Fruit fly (Drosophila melanogaster) whole organism, wandering third instar larva: ENCODE data around the gene Cpr67Fa2.

Experiments used
- Abd-B ChIP-seq: fragments of >200 bp; optimal IDR thresholded peaks from 2 replicates; lab custom pipeline; 2017; ENCODE audit warnings: missing biosample characterization, missing genetic modification characterization
- CG32264 ChIP-seq: fragments of 200-800 bp; sonication (Bioruptor generic); optimal IDR thresholded peaks from 2 replicates; lab custom pipeline; 2016; ENCODE audit warnings: missing biosample characterization, missing genetic modification characterization
- CG9705 ChIP-seq: fragments of 200-800 bp; sonication (Bioruptor generic); optimal IDR thresholded peaks from 2 replicates; lab custom pipeline; 2018; ENCODE audit warnings: missing biosample characterization, mild to moderate bottlenecking, missing genetic modification characterization
- CrebA ChIP-seq: fragments of 200-800 bp; sonication (Bioruptor generic); optimal IDR thresholded peaks from 2 replicates; lab custom pipeline; 2016; ENCODE audit warnings: missing biosample characterization, mild to moderate bottlenecking, missing genetic modification characterization, borderline replicate concordance
- Dfd ChIP-seq: fragments of >200 bp; optimal IDR thresholded peaks from 2 replicates; lab custom pipeline; 2017; ENCODE audit warnings: missing biosample characterization, missing genetic modification characterization
- Dif ChIP-seq: fragments of 200-275, 200-300 bp; sonication (Bioruptor generic); optimal IDR thresholded peaks from 2 replicates; lab custom pipeline; 2018; ENCODE audit warnings: missing biosample characterization, missing genetic modification characterization; ENCODE audit not compliant: partially characterized antibody
- GATAd ChIP-seq: sonication (Bioruptor generic); optimal IDR thresholded peaks from 2 replicates; lab custom pipeline; 2016; ENCODE audit warnings: missing biosample characterization, missing genetic modification characterization
- HLH106 ChIP-seq: fragments of 200-800 bp; optimal IDR thresholded peaks from 3 replicates; lab custom pipeline; 2019; ENCODE audit warnings: missing biosample characterization, mild to moderate bottlenecking, missing genetic modification characterization, moderate library complexity
- Hnf4 ChIP-seq: fragments of 200-800 bp; sonication (Bioruptor generic); optimal IDR thresholded peaks from 2 replicates; lab custom pipeline; 2016; ENCODE audit warnings: missing biosample characterization, mild to moderate bottlenecking, missing genetic modification characterization
- Hr78 ChIP-seq: fragments of >200 bp; optimal IDR thresholded peaks from 2 replicates; lab custom pipeline; 2017; ENCODE audit warnings: missing biosample characterization, missing genetic modification characterization
- Hr83 ChIP-seq: fragments of 200-300 bp; sonication (Bioruptor generic); optimal IDR thresholded peaks from 2 replicates; lab custom pipeline; 2016; ENCODE audit warnings: missing biosample characterization, mild to moderate bottlenecking, missing genetic modification characterization, moderate library complexity; ENCODE audit not compliant: poor library complexity, severe bottlenecking
- Jra ChIP-seq: sonication (Bioruptor generic); optimal IDR thresholded peaks from 2 replicates; lab custom pipeline; 2016; ENCODE audit warnings: missing biosample characterization, missing genetic modification characterization
- Myc ChIP-seq: fragments of >200 bp; optimal IDR thresholded peaks from 2 replicates; lab custom pipeline; 2017
- OdsH ChIP-seq: fragments of 200-800 bp; sonication (Bioruptor generic); optimal IDR thresholded peaks from 2 replicates; lab custom pipeline; 2016; ENCODE audit warnings: missing biosample characterization, mild to moderate bottlenecking, missing genetic modification characterization
- Rel ChIP-seq, 2 experiments: fragments of 200-800 bp; sonication (Bioruptor generic) in 1 of 2; optimal IDR thresholded peaks; 2 replicates in 1 of 2; 3 replicates in 1 of 2; lab custom pipeline; 2016 to 2019; ENCODE audit warnings: mild to moderate bottlenecking in 2 of 2, missing biosample characterization in 2 of 2, missing genetic modification characterization in 2 of 2, moderate library complexity in 1 of 2
- Sp1 ChIP-seq: fragments of 200-800 bp; sonication (Bioruptor generic); optimal IDR thresholded peaks from 3 replicates; lab custom pipeline; 2019; ENCODE audit warnings: missing biosample characterization, mild to moderate bottlenecking, missing genetic modification characterization, moderate library complexity
- Vsx2 ChIP-seq: fragments of 200-300, 225-300 bp; sonication (Bioruptor generic); optimal IDR thresholded peaks from 2 replicates; lab custom pipeline; 2018; ENCODE audit warnings: missing biosample characterization, missing genetic modification characterization; ENCODE audit not compliant: partially characterized antibody
- br ChIP-seq: fragments of 200-800 bp; sonication (Bioruptor generic); optimal IDR thresholded peaks from 2 replicates; lab custom pipeline; 2016; ENCODE audit warnings: missing biosample characterization, missing genetic modification characterization
- brk ChIP-seq: fragments of 200-800 bp; sonication (Bioruptor generic); optimal IDR thresholded peaks from 2 replicates; lab custom pipeline; 2016; ENCODE audit warnings: missing biosample characterization, mild to moderate bottlenecking, missing genetic modification characterization
- dmrt93B ChIP-seq: fragments of 200-800 bp; sonication (Bioruptor generic); optimal IDR thresholded peaks from 2 replicates; lab custom pipeline; 2018; ENCODE audit warnings: missing biosample characterization, mild to moderate bottlenecking, missing genetic modification characterization
- dsf ChIP-seq: sonication (Bioruptor generic); optimal IDR thresholded peaks from 2 replicates; lab custom pipeline; 2016; ENCODE audit warnings: missing biosample characterization, missing genetic modification characterization, borderline replicate concordance
- ey ChIP-seq: fragments of 200-800 bp; sonication (Bioruptor generic); optimal IDR thresholded peaks from 2 replicates; lab custom pipeline; 2016; ENCODE audit warnings: missing biosample characterization, missing genetic modification characterization
- foxo ChIP-seq, 2 experiments: fragments of 200-800 bp; sonication (Bioruptor generic); optimal IDR thresholded peaks; 2 replicates in 1 of 2; 3 replicates in 1 of 2; lab custom pipeline; 2016 to 2017; ENCODE audit warnings: missing biosample characterization in 2 of 2, missing genetic modification characterization in 2 of 2
- fru ChIP-seq: fragments of 200-800 bp; sonication (Bioruptor generic); optimal IDR thresholded peaks from 3 replicates; lab custom pipeline; 2016; ENCODE audit warnings: missing biosample characterization, mild to moderate bottlenecking, missing genetic modification characterization
- h ChIP-seq: fragments of 200-800 bp; sonication (Bioruptor generic); optimal IDR thresholded peaks from 3 replicates; lab custom pipeline; 2016; ENCODE audit warnings: missing biosample characterization, mild to moderate bottlenecking, missing genetic modification characterization
- jim ChIP-seq: fragments of 175-275, 200-325 bp; sonication (Bioruptor generic); optimal IDR thresholded peaks from 2 replicates; lab custom pipeline; 2016; ENCODE audit warnings: missing biosample characterization, mild to moderate bottlenecking, missing genetic modification characterization
- lola ChIP-seq: fragments of >200 bp; optimal IDR thresholded peaks from 2 replicates; lab custom pipeline; 2017; ENCODE audit warnings: missing biosample characterization, missing genetic modification characterization
- pan ChIP-seq: fragments of >200 bp; optimal IDR thresholded peaks from 2 replicates; lab custom pipeline; 2017
- psq ChIP-seq: fragments of 200-800 bp; sonication (Bioruptor generic); optimal IDR thresholded peaks from 3 replicates; lab custom pipeline; 2017; ENCODE audit warnings: missing biosample characterization, mild to moderate bottlenecking, missing genetic modification characterization, moderate library complexity
- rgr ChIP-seq: fragments of 200-800 bp; sonication (Bioruptor generic); optimal IDR thresholded peaks from 3 replicates; lab custom pipeline; 2016; ENCODE audit warnings: missing biosample characterization, mild to moderate bottlenecking, missing genetic modification characterization
- sage ChIP-seq: fragments of 200-800 bp; sonication (Bioruptor generic); optimal IDR thresholded peaks from 2 replicates; lab custom pipeline; 2016; ENCODE audit warnings: missing biosample characterization, mild to moderate bottlenecking, missing genetic modification characterization
- sv ChIP-seq: fragments of 200-800 bp; sonication (Bioruptor generic); optimal IDR thresholded peaks from 3 replicates; lab custom pipeline; 2016; ENCODE audit warnings: missing biosample characterization, missing genetic modification characterization
- tai ChIP-seq: sonication (Bioruptor generic); optimal IDR thresholded peaks from 2 replicates; lab custom pipeline; 2016; ENCODE audit warnings: missing biosample characterization, missing genetic modification characterization
- usp ChIP-seq: fragments of >200 bp; optimal IDR thresholded peaks from 2 replicates; lab custom pipeline; 2017; ENCODE audit warnings: missing biosample characterization, missing genetic modification characterization
- woc ChIP-seq: sonication (Bioruptor generic); optimal IDR thresholded peaks from 2 replicates; lab custom pipeline; 2016; ENCODE audit warnings: missing biosample characterization, mild to moderate bottlenecking, missing genetic modification characterization

Cpr67Fa2 gene

dm6 chr3L:10852347-10853130 is 39.0 kb upstream of the Cpr67Fa2 start (continued):
- TF ChIP-seq Jra (GFP tag; lab: Kevin White, UChicago) (peak; percentile 24), Myc (lab: Kevin White, UChicago) (no peak), Dfd (GFP tag; lab: Kevin White, UChicago) (no peak), Sp1 (peak; percentile 91)

dm6 chr3L:10853131-10853471 is 38.4 kb upstream of the Cpr67Fa2 start:
- TF ChIP-seq Sp1 (peak; percentile 23), Myc (lab: Kevin White, UChicago) (no peak), h (GFP tag; lab: Kevin White, UChicago) (no peak), dmrt93B (GFP tag; lab: Kevin White, UChicago) (no peak), psq (GFP tag; lab: Kevin White, UChicago) (peak; percentile 75), Rel (GFP tag; optimal IDR thresholded peaks at IDR 0.05; lab: Kevin White, UChicago) (no peak), Rel (tag; optimal IDR thresholded peaks at IDR 0.05; lab: Kevin White, UChicago) (no peak), sv (no peak), Dfd (GFP tag; lab: Kevin White, UChicago) (peak; percentile 79), HLH106 (tag; lab: Kevin White, UChicago) (no peak)

DNA sequence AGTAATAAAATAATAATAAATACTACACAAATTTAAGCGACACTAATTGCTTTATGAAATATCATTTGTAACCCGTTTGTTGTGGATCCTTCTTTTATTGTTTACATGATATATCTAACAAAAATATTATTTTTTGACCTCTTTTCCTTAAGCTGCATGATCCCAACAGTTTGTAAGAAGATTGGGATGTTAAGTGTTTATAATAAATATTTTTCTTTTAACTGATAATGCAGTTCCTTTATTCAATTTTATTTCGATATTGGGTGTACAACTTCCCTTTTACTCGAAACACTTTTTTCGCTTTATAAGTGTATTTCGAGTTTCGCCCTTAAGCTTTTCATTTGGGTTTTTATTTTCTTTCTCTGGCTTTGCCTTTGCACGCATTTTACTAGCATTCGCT is 37.9 kb upstream of the Cpr67Fa2 start:
- TF ChIP-seq sv: no peak
- no peak for TF ChIP-seq pan
- TF ChIP-seq sage (GFP tag; lab: Kevin White, UChicago): no peak
- no peak for TF ChIP-seq GATAd (GFP tag; lab: Kevin White, UChicago)
- TF ChIP-seq Hr83: no peak
- no peak for TF ChIP-seq CG32264 (GFP tag; lab: Kevin White, UChicago)
- no peak for TF ChIP-seq lola (GFP tag; lab: Kevin White, UChicago)
- TF ChIP-seq Vsx2 (GFP tag; lab: Kevin White, UChicago): no peak
- no peak for TF ChIP-seq woc (GFP tag; lab: Kevin White, UChicago)
- no peak for TF ChIP-seq CrebA (GFP tag; lab: Kevin White, UChicago)
- TF ChIP-seq br: no peak
- TF ChIP-seq CG9705 (GFP tag; lab: Kevin White, UChicago): no peak
- TF ChIP-seq Rel (GFP tag; optimal IDR thresholded peaks at IDR 0.05; lab: Kevin White, UChicago): no peak
- TF ChIP-seq Rel (tag; optimal IDR thresholded peaks at IDR 0.05; lab: Kevin White, UChicago): no peak
- no peak for TF ChIP-seq Dif (GFP tag; lab: Kevin White, UChicago)
- no peak for TF ChIP-seq dsf (GFP tag; lab: Kevin White, UChicago)
- no peak for TF ChIP-seq jim (GFP tag; lab: Kevin White, UChicago)
- no peak for TF ChIP-seq HLH106 (tag; lab: Kevin White, UChicago)
- TF ChIP-seq Hnf4 (GFP tag; lab: Kevin White, UChicago): no peak
- no peak for TF ChIP-seq tai
- no peak for TF ChIP-seq foxo (GFP tag; optimal IDR thresholded peaks at IDR 0.05; lab: Kevin White, UChicago)
- TF ChIP-seq, all 38 proteins: peak for 0

DNA sequence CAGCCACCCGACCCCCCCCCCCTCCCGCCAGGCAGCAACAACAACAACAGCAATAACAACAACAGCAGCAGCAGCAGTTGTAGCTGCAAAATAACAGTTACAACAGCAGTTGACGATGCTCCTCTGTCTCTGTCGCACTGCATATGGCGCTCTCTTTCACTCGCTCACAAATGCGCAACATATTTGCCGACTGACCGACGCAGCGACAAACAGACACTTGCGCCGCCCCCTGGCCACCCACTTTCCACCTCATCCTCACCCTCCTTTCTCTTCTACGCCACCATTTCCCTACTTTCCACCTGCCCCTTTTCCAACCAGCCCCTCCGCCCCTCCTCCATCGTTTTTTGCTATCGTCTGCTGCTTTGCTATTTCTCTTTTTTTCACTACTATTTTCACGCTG is 37.5 kb upstream of the Cpr67Fa2 start:
- TF ChIP-seq Dfd (GFP tag; lab: Kevin White, UChicago): peak; percentile 83
- TF ChIP-seq lola (GFP tag; lab: Kevin White, UChicago): no peak

dm6 chr3L:10854801-10855418 is 36.6 kb upstream of the Cpr67Fa2 start:
- TF ChIP-seq Hr83: no peak
- TF ChIP-seq Hnf4 (GFP tag; lab: Kevin White, UChicago): peak; percentile 34
- TF ChIP-seq lola (GFP tag; lab: Kevin White, UChicago): no peak
- peak; percentile 79 for TF ChIP-seq CG9705 (GFP tag; lab: Kevin White, UChicago)
- TF ChIP-seq brk: no peak
- TF ChIP-seq dmrt93B (GFP tag; lab: Kevin White, UChicago): peak; percentile 87
- no peak for TF ChIP-seq sv
- peak; percentile 43 for TF ChIP-seq Jra (GFP tag; lab: Kevin White, UChicago)
- peak; percentile 57 for TF ChIP-seq tai
- peak; percentile 79 for TF ChIP-seq fru (GFP tag; lab: Kevin White, UChicago)
- TF ChIP-seq usp (GFP tag; lab: Kevin White, UChicago): no peak
- TF ChIP-seq HLH106 (tag; lab: Kevin White, UChicago): peak; percentile 88
- no peak for TF ChIP-seq dsf (GFP tag; lab: Kevin White, UChicago)
- TF ChIP-seq GATAd (GFP tag; lab: Kevin White, UChicago): no peak
- peak; percentile 93 for TF ChIP-seq Sp1
- TF ChIP-seq Myc (lab: Kevin White, UChicago): no peak
- peak; percentile 77 for TF ChIP-seq OdsH (GFP tag; lab: Kevin White, UChicago)
- peak; percentile 82 for TF ChIP-seq h (GFP tag; lab: Kevin White, UChicago)
- TF ChIP-seq foxo (GFP tag; optimal IDR thresholded peaks at IDR 0.05; lab: Kevin White, UChicago): peak in 1 of 2 experiments; percentile 90
- TF ChIP-seq CrebA (GFP tag; lab: Kevin White, UChicago): no peak
- TF ChIP-seq sage (GFP tag; lab: Kevin White, UChicago): peak; percentile 53
- no peak for TF ChIP-seq Dif (GFP tag; lab: Kevin White, UChicago)
- no peak for TF ChIP-seq jim (GFP tag; lab: Kevin White, UChicago)
- TF ChIP-seq rgr: peak; percentile 79
- TF ChIP-seq ey (GFP tag; lab: Kevin White, UChicago): peak; percentile 85
- TF ChIP-seq br: peak; percentile 73
- peak; percentile 43 for TF ChIP-seq CG32264 (GFP tag; lab: Kevin White, UChicago)
- no peak for TF ChIP-seq Hr78 (GFP tag; lab: Kevin White, UChicago)
- TF ChIP-seq Dfd (GFP tag; lab: Kevin White, UChicago): no peak
- no peak for TF ChIP-seq Abd-B (GFP tag; lab: Kevin White, UChicago)
